Worm (Caenorhabditis elegans) whole organism, L4 larva: ENCODE results near the gene C25A8.5.

Source experiments
- F26F4.8 ChIP-seq: fragments of 200-800 bp; sonication (Bioruptor generic); conservative IDR thresholded peaks from 2 replicates; pipeline ENCODE4 v1.3.6; 2022; ENCODE audit warnings: missing genetic modification characterization, missing compliant biosample characterization
- F49E8.2 ChIP-seq: sonication (generic microtip); optimal IDR thresholded peaks from 2 replicates; lab custom pipeline; 2016; ENCODE audit warnings: missing compliant biosample characterization, mild to moderate bottlenecking, missing genetic modification characterization, borderline replicate concordance
- R02D3.7 ChIP-seq: fragments of 150-350 bp; sonication (generic microtip); optimal IDR thresholded peaks from 3 replicates; lab custom pipeline; 2014; ENCODE audit warnings: missing biosample characterization, missing genetic modification characterization
- T20F7.1 ChIP-seq: fragments of 200-800 bp; sonication (Bioruptor generic); optimal IDR thresholded peaks from 2 replicates; lab custom pipeline; 2018; ENCODE audit warnings: mild to moderate bottlenecking, missing genetic modification characterization, missing compliant biosample characterization
- Y5F2A.4 ChIP-seq: fragments of 200-800 bp; sonication (Bioruptor generic); optimal IDR thresholded peaks from 2 replicates; lab custom pipeline; 2018; ENCODE audit warnings: mild to moderate bottlenecking, missing genetic modification characterization, missing compliant biosample characterization
- ZK337.2 ChIP-seq: fragments of 200-800 bp; sonication (Bioruptor generic); IDR thresholded peaks from 2 replicates; pipeline ENCODE4 v1.3.6; 2022; ENCODE audit warnings: missing genetic modification reagents, missing genetic modification characterization, missing compliant biosample characterization
- aha-1 ChIP-seq: fragments of 150-350 bp; peaks from one replicate; lab custom pipeline; 2014; ENCODE audit warnings: missing biosample characterization, missing genetic modification characterization
- ceh-28 ChIP-seq: fragments of 150-350 bp; optimal IDR thresholded peaks from 2 replicates; lab custom pipeline; 2014; ENCODE audit warnings: missing biosample characterization, missing genetic modification reagents, missing genetic modification characterization
- ctbp-1 ChIP-seq: fragments of 200-800 bp; sonication (Bioruptor generic); IDR thresholded peaks from 2 replicates; pipeline ENCODE4 v1.3.6; 2022; ENCODE audit warnings: missing genetic modification reagents, missing genetic modification characterization, missing compliant biosample characterization
- daf-12 ChIP-seq: fragments of 150-350 bp; optimal IDR thresholded peaks from 2 replicates; lab custom pipeline; 2014; ENCODE audit warnings: missing biosample characterization, missing genetic modification reagents, missing genetic modification characterization
- daf-19 ChIP-seq: fragments of 200-800 bp; sonication (Bioruptor generic); conservative IDR thresholded peaks from 2 replicates; pipeline ENCODE4 v1.3.6; 2022; ENCODE audit warnings: missing genetic modification characterization, missing compliant biosample characterization
- duxl-1 ChIP-seq: sonication (generic microtip); optimal IDR thresholded peaks from 2 replicates; lab custom pipeline; 2016; ENCODE audit warnings: mild to moderate bottlenecking, missing genetic modification characterization, moderate library complexity, missing compliant biosample characterization; ENCODE audit not compliant: poor library complexity
- dve-1 ChIP-seq: sonication (generic microtip); optimal IDR thresholded peaks from 2 replicates; lab custom pipeline; 2017; ENCODE audit warnings: antibody characterized with exemption, mild to moderate bottlenecking, missing genetic modification characterization, missing compliant biosample characterization; ENCODE audit not compliant: insufficient read depth
- egl-43 ChIP-seq: fragments of 200-800 bp; sonication (Bioruptor generic); IDR thresholded peaks from 2 replicates; pipeline ENCODE4 v1.3.6; 2022; ENCODE audit warnings: missing genetic modification reagents, missing genetic modification characterization, missing compliant biosample characterization
- lin-13 ChIP-seq: fragments of 150-350 bp; optimal IDR thresholded peaks from 2 replicates; lab custom pipeline; 2014; ENCODE audit warnings: missing biosample characterization, missing genetic modification reagents, missing genetic modification characterization
- lin-15B ChIP-seq: fragments of 150-350 bp; sonication (generic microtip); optimal IDR thresholded peaks from 3 replicates; lab custom pipeline; 2014; ENCODE audit warnings: missing biosample characterization, missing genetic modification characterization
- lin-39 ChIP-seq: fragments of 150-350 bp; optimal IDR thresholded peaks from 2 replicates; lab custom pipeline; 2014; ENCODE audit warnings: missing biosample characterization, missing genetic modification reagents, missing genetic modification characterization
- lsy-2 ChIP-seq, 2 experiments: fragments of 150-350 bp in 1 of 2; sonication (generic microtip) in 1 of 2; optimal IDR thresholded peaks; 2 replicates each; lab custom pipeline; 2014 to 2017; ENCODE audit warnings: missing biosample characterization in 2 of 2, missing genetic modification characterization in 2 of 2
- madf-5 ChIP-seq, 2 experiments: fragments of 200-800 bp; sonication (Bioruptor generic); IDR thresholded peaks; 2 replicates each; pipeline ENCODE4 v1.3.6; 2022; ENCODE audit warnings: missing compliant biosample characterization in 2 of 2, missing genetic modification characterization in 2 of 2
- madf-9 ChIP-seq: fragments of 200-800 bp; sonication (Bioruptor generic); conservative IDR thresholded peaks from 2 replicates; pipeline ENCODE4 v1.3.6; 2022; ENCODE audit warnings: missing genetic modification reagents, missing genetic modification characterization, missing compliant biosample characterization
- mdl-1 ChIP-seq, 2 experiments: fragments of 150-350 bp in 1 of 2; sonication (generic microtip) in 1 of 2; optimal IDR thresholded peaks; 2 replicates each; lab custom pipeline; 2014 to 2017; ENCODE audit warnings: missing biosample characterization in 2 of 2, missing genetic modification characterization in 2 of 2
- nhr-102 ChIP-seq: sonication (generic microtip); optimal IDR thresholded peaks from 2 replicates; lab custom pipeline; 2016; ENCODE audit warnings: mild to moderate bottlenecking, missing genetic modification characterization, moderate library complexity, missing compliant biosample characterization
- nhr-111 ChIP-seq: fragments of 200-800 bp; sonication (Bioruptor generic); optimal IDR thresholded peaks from 2 replicates; lab custom pipeline; 2018; ENCODE audit warnings: mild to moderate bottlenecking, missing genetic modification characterization, missing compliant biosample characterization
- nhr-28 ChIP-seq: fragments of 150-350 bp; optimal IDR thresholded peaks from 2 replicates; lab custom pipeline; 2014; ENCODE audit warnings: missing biosample characterization, missing genetic modification characterization
- nhr-42 ChIP-seq: fragments of 200-800 bp; sonication (Bioruptor generic); IDR thresholded peaks from 2 replicates; pipeline ENCODE4 v1.3.6; 2022; ENCODE audit warnings: missing genetic modification characterization, missing compliant biosample characterization
- nhr-48 ChIP-seq: sonication (generic microtip); optimal IDR thresholded peaks from 2 replicates; lab custom pipeline; 2016; ENCODE audit warnings: mild to moderate bottlenecking, missing genetic modification characterization, missing compliant biosample characterization
- nhr-6 ChIP-seq: fragments of 150-350 bp; optimal IDR thresholded peaks from 2 replicates; lab custom pipeline; 2014; ENCODE audit warnings: missing biosample characterization, missing genetic modification characterization
- php-3 ChIP-seq: fragments of 200-800 bp; sonication (Bioruptor generic); IDR thresholded peaks from 2 replicates; pipeline ENCODE4 v1.3.6; 2022; ENCODE audit warnings: missing genetic modification reagents, missing genetic modification characterization, missing compliant biosample characterization
- pqm-1 ChIP-seq: sonication (generic microtip); optimal IDR thresholded peaks from 2 replicates; lab custom pipeline; 2017; ENCODE audit warnings: missing biosample characterization, missing genetic modification characterization
- sdz-12 ChIP-seq: fragments of 200-800 bp; sonication (Bioruptor generic); optimal IDR thresholded peaks from 2 replicates; lab custom pipeline; 2018; ENCODE audit warnings: mild to moderate bottlenecking, missing genetic modification characterization, missing compliant biosample characterization
- unc-130 ChIP-seq: sonication (generic microtip); optimal IDR thresholded peaks from 2 replicates; lab custom pipeline; 2016; ENCODE audit warnings: missing genetic modification reagents, missing genetic modification characterization, missing compliant biosample characterization
- zag-1 ChIP-seq: fragments of 150-350 bp; optimal IDR thresholded peaks from 2 replicates; lab custom pipeline; 2014; ENCODE audit warnings: missing biosample characterization, missing genetic modification characterization
- zip-11 ChIP-seq: fragments of 200-800 bp; sonication (Bioruptor generic); IDR thresholded peaks from 2 replicates; pipeline ENCODE4 v1.3.6; 2022; ENCODE audit warnings: missing genetic modification characterization, missing compliant biosample characterization

C25A8.5 gene

DNA sequence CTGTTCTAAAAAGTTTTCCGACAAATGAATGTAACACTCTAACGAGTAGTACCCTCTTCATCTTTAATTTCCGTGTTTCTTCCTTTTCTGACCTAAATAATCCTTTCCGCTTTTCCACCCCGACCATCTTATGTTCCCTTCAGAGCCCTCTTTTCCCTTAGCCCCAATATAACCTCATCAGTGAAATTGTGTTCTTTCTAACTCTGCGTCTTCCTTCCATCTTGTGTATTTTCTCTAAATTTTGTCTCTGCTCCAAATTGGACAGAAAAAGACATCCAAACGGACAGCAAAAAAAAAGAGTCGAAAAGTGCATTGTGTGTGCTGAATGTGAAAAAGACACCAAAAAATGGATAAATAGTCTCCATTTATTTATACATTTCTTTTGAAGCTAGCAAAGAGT is 39.8 kb upstream of the C25A8.5 start:
- 0 out of 2 replicates have a peak, but pooled peaks have one; percentile 29 for TF ChIP-seq ctbp-1 (GFP tag; lab: Robert Waterston, UW)
- no peak for TF ChIP-seq madf-9 (GFP tag; lab: Robert Waterston, UW)
- TF ChIP-seq nhr-111 (GFP tag; lab: Kevin White, UChicago) = no peak
- no peak for TF ChIP-seq dve-1
- no peak for TF ChIP-seq daf-12 (tag; lab: Kevin White, UChicago)
- TF ChIP-seq T20F7.1 (GFP tag; lab: Kevin White, UChicago) = no peak
- TF ChIP-seq lsy-2 (tag; optimal IDR thresholded peaks at IDR 0.05; lab: Kevin White, UChicago) = peak in 1 of 2 experiments; percentile 9
- no peak for TF ChIP-seq mdl-1 (tag; optimal IDR thresholded peaks at IDR 0.05; lab: Kevin White, UChicago)
- TF ChIP-seq R02D3.7 (tag; lab: Kevin White, UChicago) = no peak

DNA sequence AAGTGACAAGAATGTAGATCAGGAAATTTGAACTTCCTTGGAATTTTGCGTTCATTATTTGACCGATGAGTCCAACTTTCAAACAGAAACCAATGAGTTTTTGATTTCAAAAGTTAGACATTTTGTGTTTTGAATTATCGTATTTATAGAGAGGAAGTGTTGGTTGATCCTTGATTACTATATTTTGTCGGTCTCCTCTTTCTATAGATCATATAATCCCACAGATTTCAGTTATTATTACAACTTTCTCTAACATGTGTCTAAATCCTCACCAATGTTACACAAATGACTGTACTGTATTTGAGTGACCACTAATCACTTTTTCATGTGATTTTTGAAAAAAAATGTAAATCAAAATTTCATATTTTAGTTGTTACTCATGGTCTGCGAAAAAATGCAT is 34.8 kb upstream of the C25A8.5 start, which contains the start of gene B0478.3:
Gene B0478.3 (minus strand): TSS at position 101 of the 400 bp plus-strand sequence.
- no peak for TF ChIP-seq pqm-1 (tag; lab: Kevin White, UChicago)
- no peak for TF ChIP-seq daf-19 (GFP tag; lab: Robert Waterston, UW)
- no peak for TF ChIP-seq F49E8.2 (tag; lab: Kevin White, UChicago)

ce11 chrIV:6965192-6965591 is 34.1 kb upstream of the C25A8.5 start, which contains the start of gene ZK381.2:
Gene ZK381.2, plus strand, starts transcription at chrIV:6965492.
- TF ChIP-seq mdl-1 (tag; optimal IDR thresholded peaks at IDR 0.05; lab: Kevin White, UChicago) = no peak
- TF ChIP-seq nhr-42 (GFP tag; lab: Robert Waterston, UW) = no peak
- no peak for TF ChIP-seq F26F4.8
- TF ChIP-seq zag-1 = no peak
- no peak for TF ChIP-seq lin-39 (tag; lab: Kevin White, UChicago)
- no peak for TF ChIP-seq nhr-102 (tag; lab: Kevin White, UChicago)
- no peak for TF ChIP-seq nhr-28 (tag; lab: Kevin White, UChicago)
- no peak for TF ChIP-seq egl-43 (GFP tag; lab: Robert Waterston, UW)
- TF ChIP-seq duxl-1 (tag; lab: Kevin White, UChicago) = no peak
- TF ChIP-seq nhr-48 (tag; lab: Kevin White, UChicago) = no peak
- no peak for TF ChIP-seq Y5F2A.4 (GFP tag; lab: Kevin White, UChicago)
- TF ChIP-seq nhr-6 (tag; lab: Kevin White, UChicago) = no peak
- no peak for TF ChIP-seq php-3 (GFP tag; lab: Robert Waterston, UW)
- TF ChIP-seq lin-13 (GFP tag; lab: Kevin White, UChicago) = no peak
- TF ChIP-seq unc-130 (GFP tag; lab: Kevin White, UChicago) = no peak
- TF ChIP-seq zip-11 (GFP tag; lab: Robert Waterston, UW) = no peak

- TF ChIP-seq lsy-2 (tag; optimal IDR thresholded peaks at IDR 0.05; lab: Kevin White, UChicago) (no peak), ceh-28 (tag; lab: Kevin White, UChicago) (no peak)
These were observed 29.0 kb upstream of the C25A8.5 start, which contains the start of gene ZK381.8 for ce11 chrIV:6970271-6970670. Gene ZK381.8, minus strand, starts transcription at chrIV:6970371.

DNA sequence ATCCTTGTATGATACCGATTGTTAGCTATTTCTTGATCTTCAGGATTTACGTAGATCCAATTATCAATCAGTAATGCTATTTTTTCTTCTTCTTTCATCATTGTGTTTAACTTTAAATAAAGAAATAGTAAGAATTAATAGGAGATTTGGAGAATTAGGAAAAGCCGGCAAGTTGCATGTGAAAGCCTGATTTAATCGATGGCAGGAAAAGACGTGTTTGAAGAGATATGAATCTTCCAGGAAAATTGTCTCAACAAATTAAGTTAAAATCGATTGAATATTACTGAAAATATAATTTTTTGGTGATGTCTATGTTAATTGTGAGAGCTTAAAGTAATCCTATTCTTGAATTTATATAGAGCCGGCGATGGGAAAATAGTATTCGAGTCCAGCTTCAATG is 28.1 kb upstream of the C25A8.5 start, which contains the start of gene ZK381.62:
Gene ZK381.62 (minus strand): TSS at position 101 of the 400 bp plus-strand sequence.
- TF ChIP-seq egl-43 (GFP tag; lab: Robert Waterston, UW) (no peak), aha-1 (peak; percentile 33), lin-15B (tag; lab: Kevin White, UChicago) (no peak), sdz-12 (GFP tag; lab: Kevin White, UChicago) (no peak), daf-12 (tag; lab: Kevin White, UChicago) (no peak), ZK337.2 (no peak), madf-5 (GFP tag; IDR thresholded peaks at IDR 0.05; lab: Robert Waterston, UW) (no peak)
